Worm (Caenorhabditis elegans): ENCODE data around the gene T02H6.8.

DNA sequence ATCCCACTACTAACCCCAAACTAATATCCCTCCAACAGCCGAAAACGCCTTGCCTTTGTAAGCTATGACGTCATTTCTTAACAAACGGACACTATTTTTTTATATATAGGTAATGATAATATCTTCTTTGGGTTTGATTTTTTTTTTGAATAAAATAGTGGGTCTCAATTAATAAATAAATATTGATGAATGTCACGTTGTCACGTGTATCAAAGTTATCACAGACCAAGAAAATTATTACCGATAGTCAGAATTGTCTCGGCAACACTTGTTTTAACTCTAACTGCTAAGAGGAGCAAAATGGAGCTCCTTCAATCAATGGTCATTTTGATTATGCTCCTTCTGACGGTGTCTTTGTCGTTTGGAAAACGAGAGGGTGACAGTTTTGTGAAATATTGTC is 46.6 kb upstream of the T02H6.8 start, which contains the start of gene T04B8.1:
- TF ChIP-seq lsy-2 (tag; optimal IDR thresholded peaks at IDR 0.05) (no peak), aly-2 (tag; optimal IDR thresholded peaks at IDR 0.05) (no peak), ceh-82 (tag; optimal IDR thresholded peaks at IDR 0.05) (no peak), egl-27 (tag; optimal IDR thresholded peaks at IDR 0.05) (no peak), fos-1 (tag; optimal IDR thresholded peaks at IDR 0.05) (no peak), pqm-1 (tag; optimal IDR thresholded peaks at IDR 0.05) (no peak)

All from whole organism, L1 larva.